Fruit fly (Drosophila melanogaster): ENCODE results near the gene Ccdc85.

Ccdc85 gene

DNA sequence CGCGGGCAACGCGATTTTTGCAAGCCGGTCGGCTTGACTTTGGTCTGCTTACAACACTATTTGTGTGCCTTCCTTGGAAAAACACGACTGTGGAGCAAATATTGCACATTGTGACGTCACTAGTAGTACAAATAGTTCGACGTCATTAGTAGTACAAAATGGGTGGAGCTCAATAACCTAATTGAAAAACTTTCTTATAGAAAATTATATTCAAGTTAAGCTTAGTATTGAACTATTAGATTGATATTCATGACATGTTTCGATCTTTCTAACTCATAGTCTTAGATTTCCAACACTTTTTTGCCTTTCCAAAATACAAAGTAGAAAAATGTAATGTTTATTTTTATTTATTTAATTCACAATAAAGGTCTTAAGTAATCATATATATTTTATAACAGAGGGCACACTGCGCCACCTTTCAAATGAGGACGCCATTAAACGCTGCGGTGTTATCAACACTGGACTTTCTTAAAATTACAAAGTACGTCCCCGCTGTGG is 26.6 kb upstream of the Ccdc85 start, which contains the start of the genes Rrp1 and gammaTub23C (continued):
- TF ChIP-seq Stat92E (GFP tag; optimal IDR thresholded peaks at IDR 0.05) (peak in 1 of 3 experiments; percentile 92), Hey (tag; optimal IDR thresholded peaks at IDR 0.05) (peak; percentile 40), CG13624 (GFP tag; optimal IDR thresholded peaks at IDR 0.05) (peak; percentile 73), CG12155 (GFP tag; optimal IDR thresholded peaks at IDR 0.05) (peak; percentile 89), CkIIα-i1 (GFP tag; IDR thresholded peaks at IDR 0.05) (no peak), ara (GFP tag; IDR thresholded peaks at IDR 0.05) (peak; percentile 78), CG10543 (GFP tag; optimal IDR thresholded peaks at IDR 0.05) (peak; percentile 89), tna (GFP tag; IDR thresholded peaks at IDR 0.05; ENCODE audit: partially characterized antibody) (no peak), Hmr (GFP tag; optimal IDR thresholded peaks at IDR 0.05) (peak; percentile 91), jumu (GFP tag; optimal IDR thresholded peaks at IDR 0.05) (peak; percentile 57), Mrtf (GFP tag; IDR thresholded peaks at IDR 0.05) (peak; percentile 70; the same call in 2 of the 3 replicates), CG14860 (GFP tag; IDR thresholded peaks at IDR 0.05; ENCODE audit: partially characterized antibody) (no peak), Side (GFP tag; optimal IDR thresholded peaks at IDR 0.05) (peak; percentile 63), Mad (GFP tag; optimal IDR thresholded peaks at IDR 0.05) (peak; percentile 81), CG3407 (GFP tag; optimal IDR thresholded peaks at IDR 0.05) (peak; percentile 84), CG4360 (GFP tag; IDR thresholded peaks at IDR 0.05) (no peak), CG9727 (GFP tag; optimal IDR thresholded peaks at IDR 0.05) (peak; percentile 95), CG10274 (GFP tag; optimal IDR thresholded peaks at IDR 0.05) (peak; percentile 76), amos (GFP tag; IDR thresholded peaks at IDR 0.05; ENCODE audit: partially characterized antibody) (peak; percentile 15; the same call in 1 of the 2 replicates), kah (GFP tag; optimal IDR thresholded peaks at IDR 0.05) (peak; percentile 66), CG4424 (GFP tag; optimal IDR thresholded peaks at IDR 0.05) (peak; percentile 95), gem (tag; optimal IDR thresholded peaks at IDR 0.05) (peak; percentile 95), Spps (tag; optimal IDR thresholded peaks at IDR 0.05) (peak; percentile 70)

DNA sequence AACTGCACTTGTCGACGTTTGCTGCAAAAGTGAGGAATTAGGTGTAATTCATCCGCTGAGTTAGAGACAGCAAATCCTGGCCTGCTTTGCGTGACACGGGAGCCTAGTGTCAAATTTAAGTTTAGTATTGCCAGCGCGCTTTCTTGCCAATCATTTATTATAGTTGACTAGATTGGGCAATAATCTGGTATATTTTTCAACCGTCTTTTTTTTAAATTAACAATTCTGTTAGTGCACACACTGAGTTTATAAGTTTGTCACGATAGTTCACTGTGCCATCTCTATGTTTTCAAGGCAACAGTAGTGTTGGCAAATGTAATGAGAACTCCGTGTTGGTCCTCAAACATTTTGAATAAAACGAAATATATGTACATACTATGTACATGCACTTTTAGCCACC is 22.3 kb upstream of the Ccdc85 start, which contains the start of the genes CG9641 and CG3165:
CG9641 (minus strand) TSS at position 34 of the 400 bp plus-strand sequence.
CG3165 (plus strand) TSS at position 294 of the 400 bp plus-strand sequence.
- TF ChIP-seq phol (tag; optimal IDR thresholded peaks at IDR 0.05) (peak; percentile 88), lola (GFP tag; optimal IDR thresholded peaks at IDR 0.05) (peak in 1 of 3 experiments; percentile 84), tna (GFP tag; IDR thresholded peaks at IDR 0.05; ENCODE audit: partially characterized antibody) (peak; percentile 90), CG8924 (tag; optimal IDR thresholded peaks at IDR 0.05) (peak; percentile 82), CG6254 (GFP tag; optimal IDR thresholded peaks at IDR 0.05) (no peak), CG3847 (GFP tag; IDR thresholded peaks at IDR 0.05) (peak; percentile 88), CG16863 (GFP tag; optimal IDR thresholded peaks at IDR 0.05) (peak; percentile 88), lbe (GFP tag; optimal IDR thresholded peaks at IDR 0.05) (peak; percentile 89), CG5953 (GFP tag; IDR thresholded peaks at IDR 0.05) (peak; percentile 56), CG8944 (GFP tag; optimal IDR thresholded peaks at IDR 0.05) (peak; percentile 91), fd64A (GFP tag; optimal IDR thresholded peaks at IDR 0.05) (peak; percentile 50), CG8359 (GFP tag; optimal IDR thresholded peaks at IDR 0.05; ENCODE audit: borderline replicate concordance) (peak; percentile 51), MBD-R2 (GFP tag; IDR thresholded peaks at IDR 0.05) (peak; percentile 89), zen (tag; optimal IDR thresholded peaks at IDR 0.05) (peak; percentile 72), C15 (GFP tag; IDR thresholded peaks at IDR 0.05) (no peak), tin (GFP tag; optimal IDR thresholded peaks at IDR 0.05) (peak; percentile 93), CG3726 (GFP tag; IDR thresholded peaks at IDR 0.05) (no peak; the same call in 2 of the 3 replicates), br (optimal IDR thresholded peaks at IDR 0.05) (no peak), YL-1 (GFP tag; optimal IDR thresholded peaks at IDR 0.05) (peak; percentile 71), grn (GFP tag; optimal IDR thresholded peaks at IDR 0.05) (no peak), D (optimal IDR thresholded peaks at IDR 0.05) (no peak), D (GFP tag; optimal IDR thresholded peaks at IDR 0.05) (peak; percentile 72), sqz (GFP tag; optimal IDR thresholded peaks at IDR 0.05) (no peak), CG4424 (GFP tag; optimal IDR thresholded peaks at IDR 0.05) (peak; percentile 91), nerfin-2 (GFP tag; IDR thresholded peaks at IDR 0.05; ENCODE audit: partially characterized antibody) (peak; percentile 88), CG15011 (GFP tag; optimal IDR thresholded peaks at IDR 0.05) (no peak), Dref (GFP tag; IDR thresholded peaks at IDR 0.05) (0 out of 2 replicates have a peak, but pooled peaks have one; percentile 30), mirr (GFP tag; optimal IDR thresholded peaks at IDR 0.05) (no peak), D19B (GFP tag; optimal IDR thresholded peaks at IDR 0.05) (no peak)

Measured in whole organism, embryonic.